Fruit fly (Drosophila melanogaster) whole organism, pupa: ENCODE measurements around the gene CG31109.

Source experiments
- CG14655 ChIP-seq: fragments of 200-800 bp; sonication (Bioruptor generic); optimal IDR thresholded peaks from 3 replicates; lab custom pipeline; 2017; ENCODE audit warnings: mild to moderate bottlenecking, missing biosample characterization, missing genetic modification reagents, missing genetic modification characterization
- CG34367 ChIP-seq: fragments of 200-800 bp; sonication (Bioruptor generic); optimal IDR thresholded peaks from 2 replicates; lab custom pipeline; 2018; ENCODE audit warnings: missing biosample characterization, mild to moderate bottlenecking, missing genetic modification characterization
- EcR ChIP-seq: fragments of 200-800 bp; sonication (Bioruptor generic); optimal IDR thresholded peaks from 3 replicates; lab custom pipeline; 2019; ENCODE audit warnings: missing biosample characterization, missing genetic modification characterization, mild to moderate bottlenecking, moderate library complexity, missing genetic modification reagents

dm6 chr3R:25074558-25074964 is 20.1 kb upstream of the CG31109 start, which contains the start of the genes shams and CG11920:
- TF ChIP-seq EcR (GFP tag; lab: Kevin White, UChicago) (no peak), CG14655 (no peak), CG34367 (no peak)
